Worm (Caenorhabditis elegans): ENCODE results near the gene srj-4.

The srj-4 gene

DNA sequence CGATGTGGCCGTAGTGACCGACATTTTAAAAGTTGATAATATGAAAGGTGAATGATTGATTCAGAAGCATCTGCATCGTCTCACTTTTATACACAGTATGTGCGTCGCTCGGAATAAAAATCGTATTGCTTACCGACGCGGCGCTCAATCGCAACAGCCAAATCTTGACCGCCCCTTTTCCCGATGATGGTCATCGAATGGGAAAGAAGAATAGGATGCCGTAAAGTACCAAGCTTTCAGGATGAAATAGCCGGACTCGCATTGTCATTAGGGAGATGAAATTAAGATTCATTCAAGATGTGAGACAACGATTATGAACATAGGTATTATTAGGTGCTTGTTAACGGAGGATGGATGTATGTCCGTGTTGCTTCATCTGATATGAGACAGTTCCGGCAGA, 35.5 kb downstream of the srj-4 start, which contains the start of gene lon-3:
Gene lon-3, minus strand, starts transcription at position 101 of the 400 bp plus-strand sequence.
- no peak for TF ChIP-seq cebp-1 (GFP tag; IDR thresholded peaks at IDR 0.05)
- no peak for TF ChIP-seq cebp-1 (tag; optimal IDR thresholded peaks at IDR 0.05)
- no peak for TF ChIP-seq unc-62 (GFP tag; optimal IDR thresholded peaks at IDR 0.05)
- no peak for TF ChIP-seq F23B12.7 (tag; optimal IDR thresholded peaks at IDR 0.05; ENCODE audit: insufficient read depth)
- no peak for TF ChIP-seq zfh-2 (GFP tag; conservative IDR thresholded peaks at IDR 0.05)
- TF ChIP-seq B0019.2 (GFP tag; conservative IDR thresholded peaks at IDR 0.05), result no peak
- TF ChIP-seq die-1 (tag; optimal IDR thresholded peaks at IDR 0.05), result no peak
- TF ChIP-seq F37B4.10 (GFP tag; IDR thresholded peaks at IDR 0.05), result no peak
- no peak for TF ChIP-seq ztf-3 (GFP tag; optimal IDR thresholded peaks at IDR 0.05)
- TF ChIP-seq ZK185.1 (tag; optimal IDR thresholded peaks at IDR 0.05; ENCODE audit: poor library complexity, severe bottlenecking), result no peak
- TF ChIP-seq F57A8.1 (GFP tag; optimal IDR thresholded peaks at IDR 0.05), result no peak
- TF ChIP-seq F49E8.2 (tag; optimal IDR thresholded peaks at IDR 0.05; ENCODE audit: insufficient read depth), result no peak
- no peak for TF ChIP-seq nhr-90 (tag; optimal IDR thresholded peaks at IDR 0.05)
- no peak for TF ChIP-seq madf-3 (GFP tag; IDR thresholded peaks at IDR 0.05)
- no peak for TF ChIP-seq mcd-1 (GFP tag; IDR thresholded peaks at IDR 0.05)
- no peak for TF ChIP-seq sea-2 (GFP tag; IDR thresholded peaks at IDR 0.05)

DNA sequence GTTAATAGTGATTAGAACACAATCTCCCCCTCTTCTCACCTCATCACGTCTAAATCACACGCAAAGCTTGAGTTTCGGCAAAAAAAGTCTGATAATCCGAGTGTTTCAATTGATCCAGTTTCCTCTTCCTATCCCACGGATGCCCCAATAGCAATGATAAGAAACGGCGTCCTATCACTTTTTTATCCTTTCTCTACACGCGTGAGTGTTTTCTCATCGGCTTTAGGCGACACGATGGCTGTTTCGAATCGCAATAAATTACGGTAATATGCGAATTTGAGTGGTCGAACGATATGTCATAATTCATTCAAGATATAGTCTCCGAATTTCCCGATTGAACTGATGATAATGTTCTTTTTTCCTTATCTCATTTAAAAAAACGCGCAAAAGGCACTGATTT, 36.5 kb downstream of the srj-4 start:
- TF ChIP-seq aptf-2 (GFP tag; conservative IDR thresholded peaks at IDR 0.05), result no peak
- TF ChIP-seq cebp-2 (GFP tag; IDR thresholded peaks at IDR 0.05), result no peak
- TF ChIP-seq K12H6.12 (tag; optimal IDR thresholded peaks at IDR 0.05), result no peak
- no peak for TF ChIP-seq egl-18 (GFP tag; IDR thresholded peaks at IDR 0.05)
- TF ChIP-seq nhr-120 (GFP tag; IDR thresholded peaks at IDR 0.05), result no peak
- no peak for TF ChIP-seq F57A8.1 (GFP tag; optimal IDR thresholded peaks at IDR 0.05)
- no peak for TF ChIP-seq nhr-179 (tag; optimal IDR thresholded peaks at IDR 0.05)

DNA sequence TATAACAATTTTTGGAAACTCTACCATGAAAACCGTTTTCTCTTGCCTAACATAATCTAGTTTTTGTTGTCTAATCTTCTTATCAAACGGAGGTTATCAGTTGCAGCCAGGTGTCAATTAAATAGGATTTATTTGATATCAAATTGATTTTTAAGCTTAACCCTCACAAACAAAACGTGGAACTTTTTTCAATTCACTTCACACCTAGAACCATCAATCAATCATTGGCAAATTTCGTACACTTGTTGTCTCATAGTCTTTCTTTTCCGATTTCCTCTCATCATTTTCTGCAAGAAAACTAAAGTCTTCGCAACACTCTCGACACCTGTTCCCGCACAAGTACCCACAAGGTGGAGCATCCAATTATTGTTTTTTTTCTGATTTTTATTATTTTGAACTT, 45.7 kb downstream of the srj-4 start:
- TF ChIP-seq ztf-26 (tag; optimal IDR thresholded peaks at IDR 0.05) (no peak), nhr-80 (tag; optimal IDR thresholded peaks at IDR 0.05) (peak; percentile 70), hsf-1 (GFP tag; IDR thresholded peaks at IDR 0.05) (no peak), hmg-1.2 (GFP tag; IDR thresholded peaks at IDR 0.05) (no peak), let-607 (tag; optimal IDR thresholded peaks at IDR 0.05) (peak; percentile 96), Y53G8AR.9 (GFP tag; conservative IDR thresholded peaks at IDR 0.05) (no peak), B0019.2 (GFP tag; conservative IDR thresholded peaks at IDR 0.05) (no peak), F39B2.1 (GFP tag; IDR thresholded peaks at IDR 0.05) (no peak), B0336.3 (GFP tag; IDR thresholded peaks at IDR 0.05) (no peak), aptf-2 (GFP tag; conservative IDR thresholded peaks at IDR 0.05) (no peak), hlh-12 (tag; optimal IDR thresholded peaks at IDR 0.05) (no peak), ztf-3 (GFP tag; optimal IDR thresholded peaks at IDR 0.05) (no peak), cebp-2 (GFP tag; IDR thresholded peaks at IDR 0.05) (no peak), rpc-1 (optimal IDR thresholded peaks at IDR 0.05) (no peak), rpc-1 (tag; optimal IDR thresholded peaks at IDR 0.05) (no peak), rec-8 (tag; optimal IDR thresholded peaks at IDR 0.05) (no peak)

DNA sequence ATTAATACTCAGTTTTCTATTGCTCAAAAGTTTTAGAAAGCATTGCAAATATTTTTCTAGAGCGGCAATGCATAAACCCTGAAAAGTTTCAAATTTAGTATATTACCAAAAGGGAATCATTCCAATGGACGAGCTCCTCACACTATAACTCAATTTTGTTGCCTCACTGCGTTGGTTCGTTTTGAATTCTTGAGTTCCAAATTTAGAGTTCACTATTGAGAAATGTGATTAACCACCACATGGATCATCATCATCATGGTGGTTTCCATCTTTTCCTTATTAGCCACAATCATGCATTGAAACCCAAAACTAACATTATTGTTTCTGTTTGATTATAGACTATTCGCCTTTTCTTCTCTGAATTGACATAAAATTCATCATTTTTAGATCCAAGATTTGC, 46.9 kb downstream of the srj-4 start:
- no peak for TF ChIP-seq nfya-2 (GFP tag; IDR thresholded peaks at IDR 0.05)
- TF ChIP-seq nhr-179 (tag; optimal IDR thresholded peaks at IDR 0.05), result no peak
- TF ChIP-seq chd-7 (tag; optimal IDR thresholded peaks at IDR 0.05), result no peak
- no peak for TF ChIP-seq rec-8 (tag; optimal IDR thresholded peaks at IDR 0.05)
- TF ChIP-seq hmg-20 (GFP tag; IDR thresholded peaks at IDR 0.05), result no peak
- no peak for TF ChIP-seq T07F8.4 (tag; optimal IDR thresholded peaks at IDR 0.05)
- no peak for TF ChIP-seq ceh-79 (tag; optimal IDR thresholded peaks at IDR 0.05)
- TF ChIP-seq lsl-1 (GFP tag; optimal IDR thresholded peaks at IDR 0.05), result no peak
- TF ChIP-seq ceh-27 (GFP tag; optimal IDR thresholded peaks at IDR 0.05), result no peak
- no peak for TF ChIP-seq mxl-1 (tag; optimal IDR thresholded peaks at IDR 0.05)
- no peak for TF ChIP-seq sea-2 (GFP tag; IDR thresholded peaks at IDR 0.05)
